Worm (Caenorhabditis elegans) whole organism, mixed stage, embryonic: ENCODE results near the gene eelo-2.

Experiments
- ces-1 ChIP-seq: fragments of 150-350 bp; optimal IDR thresholded peaks from 2 replicates; lab custom pipeline; 2014; ENCODE audit warnings: missing biosample characterization, missing genetic modification reagents, missing genetic modification characterization
- elt-3 ChIP-seq: fragments of 150-350 bp; optimal IDR thresholded peaks from 2 replicates; lab custom pipeline; 2014; ENCODE audit warnings: missing biosample characterization, missing genetic modification characterization
- hlh-1 ChIP-seq: fragments of 150-350 bp; optimal IDR thresholded peaks from 2 replicates; lab custom pipeline; 2014; ENCODE audit warnings: missing biosample characterization, missing genetic modification reagents, missing genetic modification characterization
- lsy-2 ChIP-seq: fragments of 150-350 bp; optimal IDR thresholded peaks from 2 replicates; lab custom pipeline; 2014; ENCODE audit warnings: missing biosample characterization, missing genetic modification characterization
- nhr-12 ChIP-seq: fragments of 150-350 bp; optimal IDR thresholded peaks from 2 replicates; lab custom pipeline; 2014; ENCODE audit warnings: missing biosample characterization, missing genetic modification characterization
- nhr-237 ChIP-seq: fragments of 150-350 bp; optimal IDR thresholded peaks from 2 replicates; lab custom pipeline; 2014; ENCODE audit warnings: missing biosample characterization, missing genetic modification characterization
- nhr-28 ChIP-seq: fragments of 150-350 bp; optimal IDR thresholded peaks from 2 replicates; lab custom pipeline; 2014; ENCODE audit warnings: missing biosample characterization, missing genetic modification characterization
- pha-4 ChIP-seq: fragments of 150-350 bp; optimal IDR thresholded peaks from 2 replicates; lab custom pipeline; 2018; ENCODE audit warnings: missing biosample characterization, missing genetic modification reagents, missing genetic modification characterization
- sem-2 ChIP-seq: fragments of 200-800 bp; sonication (Bioruptor generic); optimal IDR thresholded peaks from 2 replicates; lab custom pipeline; 2018; ENCODE audit warnings: mild to moderate bottlenecking, missing genetic modification characterization, missing compliant biosample characterization
- tbx-8 ChIP-seq: fragments of 200-800 bp; sonication (Bioruptor generic); optimal IDR thresholded peaks from 2 replicates; lab custom pipeline; 2018; ENCODE audit warnings: mild to moderate bottlenecking, missing genetic modification characterization, moderate library complexity, missing compliant biosample characterization
- unc-62 ChIP-seq: fragments of 150-350 bp; optimal IDR thresholded peaks from 2 replicates; lab custom pipeline; 2014; ENCODE audit warnings: missing biosample characterization, missing genetic modification reagents, missing genetic modification characterization

ce11 chrIV:17253435-17253834 lies 3.5 kb downstream of the eelo-2 start:
- TF ChIP-seq nhr-12 (tag; lab: Kevin White, UChicago) = no peak
- no peak for TF ChIP-seq pha-4 (tag; lab: Kevin White, UChicago)
- no peak for TF ChIP-seq tbx-8 (GFP tag; lab: Kevin White, UChicago)
- TF ChIP-seq hlh-1 = no peak
- no peak for TF ChIP-seq lsy-2 (tag; lab: Kevin White, UChicago)
- no peak for TF ChIP-seq unc-62 (GFP tag; lab: Kevin White, UChicago)
- TF ChIP-seq nhr-28 = no peak
- TF ChIP-seq elt-3 (tag; lab: Kevin White, UChicago) = no peak
- TF ChIP-seq sem-2 (GFP tag; lab: Kevin White, UChicago) = no peak
- no peak for TF ChIP-seq ces-1 (GFP tag; lab: Kevin White, UChicago)
- TF ChIP-seq nhr-237 (tag; lab: Kevin White, UChicago) = no peak
